Worm (Caenorhabditis elegans) whole organism, L2 larva: ENCODE measurements around the gene srlf-2.

ENCODE experiments used
- C34F6.9 ChIP-seq: fragments of 150-350 bp; optimal IDR thresholded peaks from 2 replicates; lab custom pipeline; 2014; ENCODE audit warnings: missing biosample characterization, missing genetic modification characterization
- F13H6.1 ChIP-seq: sonication (generic microtip); optimal IDR thresholded peaks from 2 replicates; lab custom pipeline; 2016; ENCODE audit warnings: missing genetic modification characterization, missing compliant biosample characterization
- R02D3.7 ChIP-seq: fragments of 150-350 bp; optimal IDR thresholded peaks from 2 replicates; lab custom pipeline; 2014; ENCODE audit warnings: missing biosample characterization, missing genetic modification characterization
- Y55F3AM.14 ChIP-seq: fragments of 200-800 bp; sonication (Bioruptor generic); optimal IDR thresholded peaks from 2 replicates; lab custom pipeline; 2018; ENCODE audit warnings: mild to moderate bottlenecking, missing genetic modification characterization, missing compliant biosample characterization
- ZK546.5 ChIP-seq: sonication (generic microtip); optimal IDR thresholded peaks from 2 replicates; lab custom pipeline; 2017; ENCODE audit warnings: missing biosample characterization, missing genetic modification characterization
- alr-1 ChIP-seq: fragments of 150-350 bp; optimal IDR thresholded peaks from 2 replicates; lab custom pipeline; 2014; ENCODE audit warnings: missing biosample characterization, missing genetic modification characterization
- aly-2 ChIP-seq: fragments of 150-350 bp; optimal IDR thresholded peaks from 2 replicates; lab custom pipeline; 2014; ENCODE audit warnings: missing biosample characterization, missing genetic modification characterization
- ama-1 ChIP-seq: fragments of 150-350 bp; optimal IDR thresholded peaks from 2 replicates; lab custom pipeline; 2018; ENCODE audit warnings: inconsistent platforms
- blmp-1 ChIP-seq: sonication (generic microtip); optimal IDR thresholded peaks from 2 replicates; lab custom pipeline; 2017; ENCODE audit warnings: missing genetic modification characterization, mild to moderate bottlenecking, missing compliant biosample characterization, antibody characterized with exemption, moderate library complexity; ENCODE audit not compliant: insufficient read depth
- ceh-16 ChIP-seq: fragments of 150-350 bp; optimal IDR thresholded peaks from 2 replicates; lab custom pipeline; 2014; ENCODE audit warnings: missing biosample characterization, missing genetic modification characterization
- ceh-82 ChIP-seq: fragments of 150-350 bp; optimal IDR thresholded peaks from 2 replicates; lab custom pipeline; 2014; ENCODE audit warnings: missing biosample characterization, missing genetic modification characterization
- crh-2 ChIP-seq: sonication (generic microtip); optimal IDR thresholded peaks from 2 replicates; lab custom pipeline; 2017; ENCODE audit warnings: missing biosample characterization, missing genetic modification characterization
- dmd-4 ChIP-seq: sonication (generic microtip); optimal IDR thresholded peaks from 2 replicates; lab custom pipeline; 2017; ENCODE audit warnings: missing biosample characterization, missing genetic modification characterization
- egl-27 ChIP-seq: sonication (generic microtip); optimal IDR thresholded peaks from 3 replicates; lab custom pipeline; 2017; ENCODE audit warnings: missing biosample characterization, missing genetic modification reagents, missing genetic modification characterization
- elt-1 ChIP-seq: fragments of 150-350 bp; optimal IDR thresholded peaks from 2 replicates; lab custom pipeline; 2014; ENCODE audit warnings: missing biosample characterization, missing genetic modification characterization
- elt-3 ChIP-seq: sonication (generic microtip); optimal IDR thresholded peaks from 2 replicates; lab custom pipeline; 2017; ENCODE audit warnings: missing biosample characterization, missing genetic modification characterization
- gmeb-1 ChIP-seq: fragments of 150-350 bp; optimal IDR thresholded peaks from 2 replicates; lab custom pipeline; 2014; ENCODE audit warnings: missing biosample characterization, missing genetic modification characterization
- lin-11 ChIP-seq: fragments of 150-350 bp; sonication (generic microtip); optimal IDR thresholded peaks from 2 replicates; lab custom pipeline; 2014; ENCODE audit warnings: missing biosample characterization, missing genetic modification characterization, inconsistent platforms, mixed read lengths
- lin-13 ChIP-seq: fragments of 150-350 bp; optimal IDR thresholded peaks from 2 replicates; lab custom pipeline; 2014; ENCODE audit warnings: missing biosample characterization, missing genetic modification reagents, missing genetic modification characterization
- lin-39 ChIP-seq: fragments of 150-350 bp; optimal IDR thresholded peaks from 2 replicates; lab custom pipeline; 2014; ENCODE audit warnings: missing biosample characterization, missing genetic modification reagents, missing genetic modification characterization
- lsy-2 ChIP-seq, 2 experiments: fragments of 150-350 bp in 1 of 2; sonication (generic microtip) in 1 of 2; optimal IDR thresholded peaks; 2 replicates each; lab custom pipeline; 2014 to 2017; ENCODE audit warnings: missing biosample characterization in 2 of 2, missing genetic modification characterization in 2 of 2
- mab-5 ChIP-seq: fragments of 150-350 bp; optimal IDR thresholded peaks from 2 replicates; lab custom pipeline; 2014; ENCODE audit warnings: missing biosample characterization, missing genetic modification characterization
- mdl-1 ChIP-seq, 2 experiments: fragments of 150-350 bp in 1 of 2; sonication (generic microtip) in 1 of 2; optimal IDR thresholded peaks; 2 replicates each; lab custom pipeline; 2017; ENCODE audit warnings: missing biosample characterization in 2 of 2, missing genetic modification characterization in 2 of 2
- nhr-10 ChIP-seq: sonication (generic microtip); optimal IDR thresholded peaks from 2 replicates; lab custom pipeline; 2017; ENCODE audit warnings: missing biosample characterization, missing genetic modification characterization
- nhr-129 ChIP-seq: fragments of 150-350 bp; optimal IDR thresholded peaks from 2 replicates; lab custom pipeline; 2014; ENCODE audit warnings: missing biosample characterization, missing genetic modification characterization
- nhr-21 ChIP-seq: fragments of 150-350 bp; optimal IDR thresholded peaks from 2 replicates; lab custom pipeline; 2014; ENCODE audit warnings: missing biosample characterization, missing genetic modification characterization
- nhr-237 ChIP-seq: fragments of 150-350 bp; optimal IDR thresholded peaks from 2 replicates; lab custom pipeline; 2014; ENCODE audit warnings: missing biosample characterization, missing genetic modification characterization
- nhr-25 ChIP-seq: fragments of 150-350 bp; sonication (generic microtip); optimal IDR thresholded peaks from 3 replicates; lab custom pipeline; 2014; ENCODE audit warnings: missing biosample characterization, missing genetic modification characterization
- nhr-6 ChIP-seq: fragments of 150-350 bp; optimal IDR thresholded peaks from 2 replicates; lab custom pipeline; 2014; ENCODE audit warnings: missing biosample characterization, missing genetic modification characterization
- nhr-77 ChIP-seq: fragments of 150-350 bp; optimal IDR thresholded peaks from 2 replicates; lab custom pipeline; 2014; ENCODE audit warnings: missing biosample characterization, missing genetic modification characterization
- sem-4 ChIP-seq: fragments of 150-350 bp; optimal IDR thresholded peaks from 2 replicates; lab custom pipeline; 2014; ENCODE audit warnings: missing biosample characterization, missing genetic modification reagents, missing genetic modification characterization
- skn-1 ChIP-seq: sonication (generic microtip); optimal IDR thresholded peaks from 2 replicates; lab custom pipeline; 2017; ENCODE audit warnings: missing biosample characterization, missing genetic modification characterization
- sma-3 ChIP-seq: sonication (generic microtip); optimal IDR thresholded peaks from 2 replicates; lab custom pipeline; 2016; ENCODE audit warnings: missing genetic modification reagents, missing genetic modification characterization, missing compliant biosample characterization
- sma-9 ChIP-seq, 2 experiments: fragments of 150-350 bp in 1 of 2; sonication (generic microtip) in 1 of 2; optimal IDR thresholded peaks; 2 replicates each; lab custom pipeline; 2014 to 2016; ENCODE audit warnings: missing genetic modification characterization in 2 of 2, mild to moderate bottlenecking in 1 of 2, missing biosample characterization in 1 of 2, missing compliant biosample characterization in 1 of 2, missing genetic modification reagents in 1 of 2, moderate library complexity in 1 of 2
- snpc-4 ChIP-seq: fragments of 150-350 bp; optimal IDR thresholded peaks from 2 replicates; lab custom pipeline; 2014; ENCODE audit warnings: missing biosample characterization, missing genetic modification characterization
- unc-39 ChIP-seq: fragments of 150-350 bp; optimal IDR thresholded peaks from 2 replicates; lab custom pipeline; 2014; ENCODE audit warnings: missing biosample characterization, missing genetic modification characterization
- unc-55 ChIP-seq: fragments of 150-350 bp; sonication (generic microtip); optimal IDR thresholded peaks from 3 replicates; lab custom pipeline; 2014; ENCODE audit warnings: missing biosample characterization, missing genetic modification reagents, missing genetic modification characterization
- unc-62 ChIP-seq: fragments of 150-350 bp; optimal IDR thresholded peaks from 2 replicates; lab custom pipeline; 2014; ENCODE audit warnings: missing biosample characterization, missing genetic modification reagents, missing genetic modification characterization
- zag-1 ChIP-seq: fragments of 150-350 bp; optimal IDR thresholded peaks from 2 replicates; lab custom pipeline; 2014; ENCODE audit warnings: missing biosample characterization, missing genetic modification characterization
- ztf-1 ChIP-seq: fragments of 200-800 bp; sonication (Bioruptor generic); conservative IDR thresholded peaks from 2 replicates; pipeline ENCODE4 v1.3.6; 2022; ENCODE audit warnings: missing genetic modification characterization, missing compliant biosample characterization
- ztf-11 ChIP-seq: sonication (generic microtip); optimal IDR thresholded peaks from 2 replicates; lab custom pipeline; 2017; ENCODE audit warnings: missing biosample characterization, missing genetic modification characterization

srlf-2 gene

DNA sequence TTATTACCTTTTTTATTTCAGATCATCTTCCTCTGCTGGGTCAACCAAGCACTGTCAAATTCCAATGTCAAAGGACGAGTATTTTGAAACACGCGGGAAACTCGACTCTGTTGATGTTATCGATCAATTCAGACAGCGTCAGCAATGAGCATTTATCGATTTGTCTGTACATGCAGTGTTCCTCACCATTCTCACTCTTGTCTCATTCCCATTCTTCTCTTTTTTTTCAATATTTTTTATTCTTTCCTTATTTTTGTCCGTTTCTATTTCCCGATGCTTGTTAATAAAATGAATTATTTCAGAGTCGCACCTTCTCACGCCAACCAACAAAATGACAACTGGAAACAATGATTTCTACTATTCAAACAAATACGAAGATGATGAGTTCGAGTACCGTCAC is 23.6 kb downstream of the srlf-2 start, which contains the start of gene cks-1:
Gene cks-1, plus strand, starts transcription at position 301 of the 400 bp plus-strand sequence.
- TF ChIP-seq nhr-77, result no peak
- no peak for TF ChIP-seq gmeb-1
- TF ChIP-seq egl-27 (tag; lab: Kevin White, UChicago), result no peak
- TF ChIP-seq C34F6.9 (tag; lab: Kevin White, UChicago), result no peak
- TF ChIP-seq aly-2, result no peak
- no peak for TF ChIP-seq nhr-25

ce11 chrIV:8514546-8514945 is 24.5 kb downstream of the srlf-2 start:
- TF ChIP-seq unc-55 (no peak), nhr-10 (tag; lab: Kevin White, UChicago) (no peak), lin-39 (tag; lab: Kevin White, UChicago) (no peak), mab-5 (tag; lab: Kevin White, UChicago) (no peak), R02D3.7 (tag; lab: Kevin White, UChicago) (no peak), blmp-1 (tag; lab: Kevin White, UChicago) (no peak), nhr-6 (no peak), unc-39 (tag; lab: Kevin White, UChicago) (no peak), lin-11 (no peak), ceh-82 (tag; lab: Kevin White, UChicago) (no peak), sma-3 (GFP tag; lab: Kevin White, UChicago) (no peak), Y55F3AM.14 (GFP tag; lab: Kevin White, UChicago) (no peak)

- TF ChIP-seq skn-1 (tag; lab: Kevin White, UChicago), result no peak
- TF ChIP-seq lin-13 (GFP tag; lab: Kevin White, UChicago), result no peak
- TF ChIP-seq unc-62, result no peak
- no peak for TF ChIP-seq nhr-77
- no peak for TF ChIP-seq ceh-16 (tag; lab: Kevin White, UChicago)
- TF ChIP-seq nhr-25, result no peak
- no peak for TF ChIP-seq nhr-237 (tag; lab: Kevin White, UChicago)
- no peak for TF ChIP-seq nhr-21 (tag; lab: Kevin White, UChicago)
- TF ChIP-seq snpc-4 (tag; lab: Kevin White, UChicago), result no peak
- TF ChIP-seq aly-2, result no peak
- TF ChIP-seq zag-1 (tag; lab: Kevin White, UChicago), result no peak
- TF ChIP-seq mdl-1 (tag; optimal IDR thresholded peaks at IDR 0.05; lab: Kevin White, UChicago), result no peak
- TF ChIP-seq ztf-1 (GFP tag; lab: Robert Waterston, UW), result no peak
- TF ChIP-seq dmd-4 (tag; lab: Kevin White, UChicago), result no peak
- TF ChIP-seq nhr-129 (tag; lab: Kevin White, UChicago), result no peak
- no peak for TF ChIP-seq lsy-2 (tag; optimal IDR thresholded peaks at IDR 0.05; lab: Kevin White, UChicago)
- no peak for TF ChIP-seq ama-1 (lab: Kevin White, UChicago)
- no peak for TF ChIP-seq crh-2 (tag; lab: Kevin White, UChicago)
- TF ChIP-seq, all 48 proteins: peak for 0
These were observed 29.9 kb downstream of the srlf-2 start for ce11 chrIV:8519949-8520348.

DNA sequence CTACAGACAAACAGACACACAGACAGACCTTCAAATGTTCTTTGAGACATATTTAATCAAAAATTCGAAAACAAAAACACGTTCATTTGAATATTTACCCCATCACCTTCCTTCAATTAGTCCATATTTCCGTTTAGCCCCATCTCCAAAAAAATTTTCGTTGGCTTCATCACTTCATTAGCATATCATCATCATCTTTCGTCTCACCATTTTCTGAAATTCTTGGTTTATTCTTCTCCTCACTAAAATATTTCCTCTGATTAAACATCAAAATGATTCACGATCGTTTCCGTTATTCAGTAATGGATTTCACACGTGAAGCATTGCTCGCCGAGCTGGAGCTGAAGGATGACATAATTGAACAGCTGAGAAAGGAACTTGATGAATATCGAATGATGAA is 30.6 kb downstream of the srlf-2 start, which contains the start of gene pkg-2:
Gene pkg-2, plus strand, starts transcription at position 301 of the 400 bp plus-strand sequence.
- TF ChIP-seq mdl-1 (tag; optimal IDR thresholded peaks at IDR 0.05; lab: Kevin White, UChicago), result no peak
- TF ChIP-seq aly-2, result no peak
- no peak for TF ChIP-seq lin-13 (GFP tag; lab: Kevin White, UChicago)
- TF ChIP-seq lin-39 (tag; lab: Kevin White, UChicago), result no peak
- TF ChIP-seq F13H6.1, result no peak
- no peak for TF ChIP-seq skn-1 (tag; lab: Kevin White, UChicago)
- TF ChIP-seq ztf-11 (tag; lab: Kevin White, UChicago), result no peak
- TF ChIP-seq lsy-2 (tag; optimal IDR thresholded peaks at IDR 0.05; lab: Kevin White, UChicago), result no peak
- TF ChIP-seq elt-3 (tag; lab: Kevin White, UChicago), result no peak
- no peak for TF ChIP-seq sma-9 (GFP tag; optimal IDR thresholded peaks at IDR 0.05; lab: Kevin White, UChicago)
- TF ChIP-seq sma-9 (tag; optimal IDR thresholded peaks at IDR 0.05; lab: Kevin White, UChicago), result no peak
- TF ChIP-seq sem-4 (tag; lab: Kevin White, UChicago), result no peak
- TF ChIP-seq ZK546.5 (tag; lab: Kevin White, UChicago), result no peak
- TF ChIP-seq Y55F3AM.14 (GFP tag; lab: Kevin White, UChicago), result no peak
- TF ChIP-seq alr-1 (tag; lab: Kevin White, UChicago), result no peak
- no peak for TF ChIP-seq elt-1 (tag; lab: Kevin White, UChicago)
- TF ChIP-seq ama-1 (lab: Kevin White, UChicago), result no peak
- no peak for TF ChIP-seq ceh-16 (tag; lab: Kevin White, UChicago)
- TF ChIP-seq sma-3 (GFP tag; lab: Kevin White, UChicago), result no peak
- no peak for TF ChIP-seq nhr-21 (tag; lab: Kevin White, UChicago)
- TF ChIP-seq ztf-1 (GFP tag; lab: Robert Waterston, UW), result no peak
